Worm (Caenorhabditis elegans) whole organism, young adult: ENCODE measurements around the gene ZC443.3.

Source experiments
- B0261.1 ChIP-seq: sonication (generic microtip); optimal IDR thresholded peaks from 2 replicates; lab custom pipeline; 2016; ENCODE audit warnings: mild to moderate bottlenecking, missing genetic modification characterization, moderate library complexity, missing compliant biosample characterization
- F10E7.11 ChIP-seq: sonication (generic microtip); optimal IDR thresholded peaks from 2 replicates; lab custom pipeline; 2017; ENCODE audit warnings: mild to moderate bottlenecking, missing genetic modification characterization, moderate library complexity, missing compliant biosample characterization
- F57A8.1 ChIP-seq: fragments of 200-800 bp; sonication (Bioruptor generic); optimal IDR thresholded peaks from 2 replicates; lab custom pipeline; 2018; ENCODE audit warnings: mild to moderate bottlenecking, missing genetic modification characterization, moderate library complexity, missing compliant biosample characterization
- Y67H2A.10 ChIP-seq: fragments of 200-800 bp; sonication (Bioruptor generic); conservative IDR thresholded peaks from 2 replicates; pipeline ENCODE4 v1.3.6; 2022; ENCODE audit warnings: missing genetic modification reagents, missing genetic modification characterization, missing compliant biosample characterization
- aptf-2 ChIP-seq: fragments of 200-800 bp; sonication (Bioruptor generic); conservative IDR thresholded peaks from 2 replicates; pipeline ENCODE4 v1.3.6; 2022; ENCODE audit warnings: missing genetic modification reagents, missing genetic modification characterization, missing compliant biosample characterization
- attf-3 ChIP-seq: fragments of 200-800 bp; sonication (Bioruptor generic); conservative IDR thresholded peaks from 2 replicates; pipeline ENCODE4 v1.3.6; 2022; ENCODE audit warnings: missing genetic modification reagents, missing genetic modification characterization, missing compliant biosample characterization
- cebp-1 ChIP-seq, 2 experiments: fragments of 200-800 bp in 1 of 2; sonication (Bioruptor generic) in 1 of 2; sonication (generic microtip) in 1 of 2; IDR thresholded peaks in 1 of 2; optimal IDR thresholded peaks in 1 of 2; 2 replicates each; pipeline versions ENCODE4 v1.3.6 to Lab custom; 2017 to 2022; ENCODE audit warnings: missing compliant biosample characterization in 2 of 2, missing genetic modification characterization in 2 of 2, mild to moderate bottlenecking in 1 of 2, missing genetic modification reagents in 1 of 2, moderate library complexity in 1 of 2
- dox-1 ChIP-seq: fragments of 200-800 bp; sonication (Bioruptor generic); IDR thresholded peaks from 2 replicates; pipeline ENCODE4 v1.3.6; 2022; ENCODE audit warnings: missing genetic modification reagents, missing genetic modification characterization, missing compliant biosample characterization
- egl-18 ChIP-seq: fragments of 200-800 bp; sonication (Bioruptor generic); IDR thresholded peaks from 2 replicates; pipeline ENCODE4 v1.3.6; 2022; ENCODE audit warnings: missing genetic modification reagents, missing genetic modification characterization, missing compliant biosample characterization
- hsf-1 ChIP-seq: fragments of 200-800 bp; sonication (Bioruptor generic); IDR thresholded peaks from 2 replicates; pipeline ENCODE4 v1.3.6; 2022; ENCODE audit warnings: missing genetic modification reagents, missing genetic modification characterization, missing compliant biosample characterization
- madf-6 ChIP-seq: fragments of 200-800 bp; sonication (Bioruptor generic); IDR thresholded peaks from 2 replicates; pipeline ENCODE4 v1.3.6; 2022; ENCODE audit warnings: missing genetic modification reagents, missing genetic modification characterization, missing compliant biosample characterization
- mes-4 ChIP-seq: sonication (generic microtip); optimal IDR thresholded peaks from 2 replicates; lab custom pipeline; 2016; ENCODE audit warnings: missing genotype, missing genetic modification characterization, missing compliant biosample characterization
- nfya-1 ChIP-seq: sonication (generic microtip); optimal IDR thresholded peaks from 2 replicates; lab custom pipeline; 2017; ENCODE audit warnings: antibody characterized with exemption, missing compliant biosample characterization, missing genetic modification characterization, borderline replicate concordance; ENCODE audit not compliant: insufficient read depth
- nfya-2 ChIP-seq: fragments of 200-800 bp; sonication (Bioruptor generic); IDR thresholded peaks from 2 replicates; pipeline ENCODE4 v1.3.6; 2022; ENCODE audit warnings: missing genetic modification reagents, missing genetic modification characterization, missing compliant biosample characterization
- nhr-80 ChIP-seq: sonication (generic microtip); optimal IDR thresholded peaks from 2 replicates; lab custom pipeline; 2016; ENCODE audit warnings: missing genetic modification characterization, missing compliant biosample characterization
- rcor-1 ChIP-seq: fragments of 200-800 bp; sonication (Bioruptor generic); IDR thresholded peaks from 2 replicates; pipeline ENCODE4 v1.3.6; 2022; ENCODE audit warnings: missing genetic modification reagents, missing genetic modification characterization, missing compliant biosample characterization
- rec-8 ChIP-seq, 2 experiments: sonication (generic microtip); optimal IDR thresholded peaks; 2 replicates each; lab custom pipeline; 2016; ENCODE audit warnings: mild to moderate bottlenecking in 2 of 2, missing genetic modification characterization in 2 of 2, missing genetic modification reagents in 2 of 2, missing genotype in 2 of 2, missing biosample characterization in 1 of 2, missing compliant biosample characterization in 1 of 2, moderate library complexity in 1 of 2
- repo-1 ChIP-seq: sonication (generic microtip); optimal IDR thresholded peaks from 2 replicates; lab custom pipeline; 2017; ENCODE audit warnings: mild to moderate bottlenecking, missing genetic modification characterization, missing compliant biosample characterization
- sdz-38 ChIP-seq: sonication (generic microtip); optimal IDR thresholded peaks from 2 replicates; lab custom pipeline; 2016; ENCODE audit warnings: missing genotype, missing genetic modification characterization, missing compliant biosample characterization
- snpc-1.3 ChIP-seq: sonication (generic microtip); optimal IDR thresholded peaks from 2 replicates; lab custom pipeline; 2017; ENCODE audit warnings: missing genetic modification characterization, mild to moderate bottlenecking, missing compliant biosample characterization, antibody characterized with exemption, moderate library complexity, missing genotype, missing genetic modification reagents; ENCODE audit not compliant: insufficient read depth
- tbp1 ChIP-seq: fragments of 200-800 bp; sonication (Bioruptor generic); optimal IDR thresholded peaks from 2 replicates; lab custom pipeline; 2018; ENCODE audit warnings: mild to moderate bottlenecking, missing genetic modification characterization, missing compliant biosample characterization
- tbx-9 ChIP-seq: sonication (generic microtip); optimal IDR thresholded peaks from 2 replicates; lab custom pipeline; 2016; ENCODE audit warnings: borderline replicate concordance, missing genetic modification characterization, inconsistent platforms, missing compliant biosample characterization
- ztf-28 ChIP-seq: fragments of 200-800 bp; sonication (Bioruptor generic); IDR thresholded peaks from 2 replicates; pipeline ENCODE4 v1.3.6; 2022; ENCODE audit warnings: missing genetic modification reagents, missing genetic modification characterization, missing compliant biosample characterization

Gene ZC443.3

ce11 chrV:12852355-12852754 is 38.4 kb upstream of the ZC443.3 start:
- TF ChIP-seq snpc-1.3 (tag; lab: Kevin White, UChicago): no peak
- peak; percentile 56 for TF ChIP-seq nhr-80 (tag; lab: Kevin White, UChicago)

ce11 chrV:12849736-12850135 is 35.8 kb upstream of the ZC443.3 start, which contains the start of gene C44H9.5:
Gene C44H9.5, minus strand, starts transcription at chrV:12849864.
- peak; percentile 49 for TF ChIP-seq nhr-80 (tag; lab: Kevin White, UChicago)
- no peak for TF ChIP-seq tbx-9 (tag; lab: Kevin White, UChicago)

- TF ChIP-seq nfya-2 (GFP tag; lab: Robert Waterston, UW) (no peak), nhr-80 (tag; lab: Kevin White, UChicago) (peak; percentile 45), attf-3 (no peak)
- TF ChIP-seq, all 124 proteins: peak for 1
These were observed 31.3 kb upstream of the ZC443.3 start, which contains the start of gene C44H9.6 for ce11 chrV:12845247-12845646. Gene C44H9.6, minus strand, starts transcription at chrV:12845347.

ce11 chrV:12844748-12845147 is 30.8 kb upstream of the ZC443.3 start:
- TF ChIP-seq dox-1 (no peak), repo-1 (tag; lab: Kevin White, UChicago) (no peak), egl-18 (GFP tag; lab: Robert Waterston, UW) (no peak), aptf-2 (no peak), cebp-1 (GFP tag; IDR thresholded peaks at IDR 0.05; lab: Robert Waterston, UW) (no peak), cebp-1 (tag; optimal IDR thresholded peaks at IDR 0.05; lab: Kevin White, UChicago) (no peak), B0261.1 (tag; lab: Kevin White, UChicago) (no peak), nfya-1 (no peak), ztf-28 (GFP tag; lab: Robert Waterston, UW) (no peak), nhr-80 (tag; lab: Kevin White, UChicago) (no peak), mes-4 (tag; lab: Kevin White, UChicago) (no peak), F10E7.11 (tag; lab: Kevin White, UChicago) (no peak), F57A8.1 (no peak)

- TF ChIP-seq sdz-38 (tag; lab: Kevin White, UChicago) (no peak), madf-6 (GFP tag; lab: Robert Waterston, UW) (no peak), tbp1 (GFP tag; lab: Kevin White, UChicago) (no peak), Y67H2A.10 (GFP tag; lab: Robert Waterston, UW) (no peak)
These were observed 21.5 kb upstream of the ZC443.3 start, which contains the start of gene C44H9.4 for ce11 chrV:12835388-12835787. Gene C44H9.4, plus strand, starts transcription at chrV:12835688.

- TF ChIP-seq hsf-1 (GFP tag; lab: Robert Waterston, UW) (no peak), nhr-80 (tag; lab: Kevin White, UChicago) (peak; percentile 18)
These were observed 13.3 kb upstream of the ZC443.3 start, which contains the start of gene ugt-15 for ce11 chrV:12827219-12827618. Gene ugt-15, plus strand, starts transcription at chrV:12827519.

- no peak for TF ChIP-seq dox-1
- peak; percentile 51 for TF ChIP-seq nhr-80 (tag; lab: Kevin White, UChicago)
- TF ChIP-seq rec-8 (tag; optimal IDR thresholded peaks at IDR 0.05; lab: Kevin White, UChicago): no peak
These were observed 10.9 kb upstream of the ZC443.3 start, which contains the start of gene ugt-16 for ce11 chrV:12824777-12825176. Gene ugt-16, plus strand, starts transcription at chrV:12825024.

- TF ChIP-seq nhr-80 (tag; lab: Kevin White, UChicago) (peak; percentile 46), rcor-1 (no peak)
These were observed 8.1 kb upstream of the ZC443.3 start for ce11 chrV:12822065-12822464.
